Worm (Caenorhabditis elegans): ENCODE data around the gene str-8.

str-8 gene

ce11 chrV:15773941-15774340 lies 19.1 kb downstream of the str-8 start:
- TF ChIP-seq Y105C5A.15 (GFP tag; IDR thresholded peaks at IDR 0.05) (no peak), aly-2 (tag; optimal IDR thresholded peaks at IDR 0.05) (no peak), jun-1 (tag; optimal IDR thresholded peaks at IDR 0.05) (no peak), Y5F2A.4 (GFP tag; optimal IDR thresholded peaks at IDR 0.05) (no peak), unc-62 (GFP tag; optimal IDR thresholded peaks at IDR 0.05 in 1 of 2) (no peak), unc-62 (tag; optimal IDR thresholded peaks at IDR 0.05) (no peak), pqm-1 (tag; optimal IDR thresholded peaks at IDR 0.05) (no peak), mep-1 (tag; optimal IDR thresholded peaks at IDR 0.05) (no peak), fkh-10 (GFP tag; optimal IDR thresholded peaks at IDR 0.05) (no peak), dmd-9 (GFP tag; IDR thresholded peaks at IDR 0.05) (no peak), T20F7.1 (GFP tag; optimal IDR thresholded peaks at IDR 0.05) (no peak), nhr-6 (tag; optimal IDR thresholded peaks at IDR 0.05) (no peak), sdz-12 (GFP tag; optimal IDR thresholded peaks at IDR 0.05) (no peak), rbr-2 (tag; optimal IDR thresholded peaks at IDR 0.05) (no peak), ZK546.5 (tag; optimal IDR thresholded peaks at IDR 0.05) (no peak), F10B5.3 (tag; optimal IDR thresholded peaks at IDR 0.05) (no peak), lin-1 (GFP tag; IDR thresholded peaks at IDR 0.05) (no peak), R02D3.7 (tag; optimal IDR thresholded peaks at IDR 0.05) (no peak), lin-13 (GFP tag; optimal IDR thresholded peaks at IDR 0.05) (no peak), F49E8.2 (tag; optimal IDR thresholded peaks at IDR 0.05; ENCODE audit: borderline replicate concordance) (no peak), daf-16 (GFP tag; optimal IDR thresholded peaks at IDR 0.05) (no peak), daf-16 (tag; optimal IDR thresholded peaks at IDR 0.05) (peak; percentile 55), nhr-28 (tag; optimal IDR thresholded peaks at IDR 0.05) (peak; percentile 21), unc-39 (tag; optimal IDR thresholded peaks at IDR 0.05) (no peak), fos-1 (tag; optimal IDR thresholded peaks at IDR 0.05) (no peak), mxl-3 (GFP tag; optimal IDR thresholded peaks at IDR 0.05) (peak; percentile 80), dmd-6 (GFP tag; IDR thresholded peaks at IDR 0.05) (peak; percentile 46; the same call in 1 of the 2 replicates), F44E2.7 (GFP tag; IDR thresholded peaks at IDR 0.05) (no peak), snpc-1.2 (GFP tag; IDR thresholded peaks at IDR 0.05) (no peak), mdl-1 (tag; optimal IDR thresholded peaks at IDR 0.05) (peak; percentile 16 to 53)

- TF ChIP-seq unc-62 (GFP tag; optimal IDR thresholded peaks at IDR 0.05 in 1 of 2) = peak in 1 of 2 experiments; percentile 55
- TF ChIP-seq unc-62 (tag; optimal IDR thresholded peaks at IDR 0.05) = no peak
- TF ChIP-seq skn-1 (tag; optimal IDR thresholded peaks at IDR 0.05) = no peak
Measured at ce11 chrV:15776651-15777050, 21.8 kb downstream of the str-8 start, which contains the start of gene nhr-283. Gene nhr-283 (minus strand): TSS chrV:15776751.

ce11 chrV:15779128-15779729 lies 24.4 kb downstream of the str-8 start, which contains the start of the genes nhr-285 and irld-52:
Gene nhr-285 (minus strand): TSS chrV:15779228.
Gene irld-52 (plus strand): TSS chrV:15779679.
- no peak for TF ChIP-seq snpc-4 (tag; optimal IDR thresholded peaks at IDR 0.05)
- TF ChIP-seq Y105C5A.15 (GFP tag; IDR thresholded peaks at IDR 0.05) = no peak

- TF ChIP-seq daf-8 (GFP tag; IDR thresholded peaks at IDR 0.05) (no peak), lin-38 (GFP tag; IDR thresholded peaks at IDR 0.05) (no peak), nhr-102 (tag; optimal IDR thresholded peaks at IDR 0.05) (no peak), set-16 (GFP tag; IDR thresholded peaks at IDR 0.05) (no peak), mdl-1 (tag; optimal IDR thresholded peaks at IDR 0.05) (no peak), hlh-11 (tag; optimal IDR thresholded peaks at IDR 0.05) (no peak), Y75B8A.6 (GFP tag; IDR thresholded peaks at IDR 0.05) (no peak), F49E8.2 (tag; optimal IDR thresholded peaks at IDR 0.05; ENCODE audit: borderline replicate concordance) (no peak), madf-5 (GFP tag; IDR thresholded peaks at IDR 0.05) (no peak)
Measured at ce11 chrV:15781086-15781485, 26.3 kb downstream of the str-8 start, which contains the start of gene T26E4.2. Gene T26E4.2 (plus strand): TSS chrV:15781386.
